Worm (Caenorhabditis elegans) whole organism, dauer: ENCODE data around the gene fbxb-90.

Experiments used
- unc-62 ChIP-seq: sonication (generic microtip); optimal IDR thresholded peaks from 2 replicates; lab custom pipeline; 2017; ENCODE audit warnings: missing biosample characterization, missing genetic modification reagents, missing genetic modification characterization

fbxb-90 gene

DNA sequence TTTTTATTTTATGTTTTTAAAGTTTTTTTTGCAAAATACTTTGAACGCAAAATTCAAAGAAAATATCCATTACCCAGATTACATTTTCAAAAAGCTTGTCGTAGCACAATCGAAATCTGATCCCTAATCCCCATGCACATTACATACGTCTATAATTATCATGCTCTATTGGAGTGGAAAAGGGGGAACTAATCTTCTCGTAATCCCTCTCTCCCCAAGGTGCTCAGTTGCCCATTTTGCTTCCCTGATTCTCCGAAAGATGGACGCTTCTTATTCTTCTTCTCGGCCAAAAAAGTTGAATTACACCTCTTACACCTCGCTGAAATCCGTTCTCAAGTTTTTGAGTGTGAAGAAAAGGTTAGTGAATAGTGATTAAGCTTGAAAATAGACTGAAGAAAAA, 37.6 kb downstream of the fbxb-90 start, which contains the start of gene fbxc-53:
Gene fbxc-53, plus strand, starts transcription at position 245 of the 400 bp plus-strand sequence.
- TF ChIP-seq unc-62 (GFP tag; lab: Kevin White, UChicago): no peak

DNA sequence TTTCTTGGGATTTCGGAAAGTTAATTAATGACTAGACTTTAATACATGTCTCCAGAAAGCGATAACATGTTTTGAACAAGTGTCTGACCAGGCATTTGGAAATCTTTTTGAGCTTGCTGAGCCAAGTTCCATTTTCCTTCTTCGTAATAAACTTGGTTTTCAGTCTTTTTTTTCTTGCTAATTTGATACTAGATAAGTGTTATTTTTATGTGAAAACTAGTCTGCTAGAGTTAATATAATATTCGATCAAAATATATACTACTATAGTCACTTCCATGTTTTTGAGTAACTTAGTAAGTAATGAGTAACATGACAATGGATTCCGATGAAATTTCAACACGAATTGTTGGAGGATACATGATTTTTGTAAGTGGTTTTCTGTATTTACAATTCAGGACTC, 39.4 kb downstream of the fbxb-90 start, which contains the start of gene srx-110:
Gene srx-110, plus strand, starts transcription at position 301 of the 400 bp plus-strand sequence.
- TF ChIP-seq unc-62 (GFP tag; lab: Kevin White, UChicago): no peak

DNA sequence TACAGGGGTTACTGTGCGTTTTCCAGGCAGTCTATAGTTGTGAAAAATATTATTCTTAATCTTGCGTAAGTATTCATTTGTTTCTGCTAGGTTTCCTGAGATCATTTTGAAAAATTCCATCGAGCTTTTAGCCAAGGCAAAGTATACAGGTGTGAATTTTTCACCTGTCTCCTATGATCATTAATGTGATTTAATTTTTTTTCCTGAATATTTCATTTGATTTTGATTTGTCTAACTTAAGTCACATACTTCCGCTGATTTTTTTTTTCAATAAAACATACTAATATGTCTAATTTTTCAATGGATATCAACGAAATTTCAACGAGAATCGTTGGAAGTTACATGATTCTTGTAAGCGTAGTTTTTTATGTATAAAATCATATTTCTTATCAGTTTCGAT, 43.3 kb downstream of the fbxb-90 start, which contains the start of gene srx-108:
Gene srx-108, plus strand, starts transcription at position 301 of the 400 bp plus-strand sequence.
- no peak for TF ChIP-seq unc-62 (GFP tag; lab: Kevin White, UChicago)

DNA sequence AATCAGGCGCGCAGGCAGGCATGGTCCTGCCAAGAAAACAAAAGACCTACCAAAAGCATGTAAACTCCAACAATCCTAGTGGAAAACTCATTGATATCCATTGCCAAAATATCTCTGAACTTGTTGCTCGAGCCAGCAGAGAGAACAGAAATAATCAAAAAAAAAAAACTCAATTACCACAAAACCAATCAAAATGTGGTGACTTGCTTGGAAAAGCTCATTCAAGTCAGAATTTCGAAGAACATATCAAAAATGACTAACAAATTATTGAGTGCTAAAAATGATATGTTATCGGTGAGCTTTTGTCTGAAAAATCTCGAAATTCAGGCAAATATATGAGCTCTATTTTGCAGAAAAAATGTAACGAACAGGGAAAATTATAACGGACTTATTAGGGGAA, 47.3 kb downstream of the fbxb-90 start, which contains the start of gene srx-105:
Gene srx-105, minus strand, starts transcription at position 101 of the 400 bp plus-strand sequence.
- no peak for TF ChIP-seq unc-62 (GFP tag; lab: Kevin White, UChicago)

DNA sequence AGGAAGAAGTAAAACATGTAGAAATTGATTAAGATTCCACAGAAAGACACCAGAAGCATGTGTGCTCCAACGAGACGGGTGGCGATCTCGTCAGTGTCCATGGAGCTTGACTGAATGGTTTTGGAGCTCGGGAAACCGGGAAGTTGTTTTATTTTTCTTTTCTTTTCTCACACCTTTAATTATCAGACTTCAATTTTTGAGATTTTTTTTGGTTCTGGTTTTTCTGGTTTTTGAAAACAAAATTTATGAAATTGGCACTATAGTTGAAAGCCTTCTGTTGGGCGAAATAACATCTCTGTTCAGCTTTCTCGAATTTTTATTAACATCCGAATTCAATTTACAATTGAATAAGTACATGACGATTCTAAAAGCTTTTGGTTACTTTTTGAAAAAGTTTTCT, 49.0 kb downstream of the fbxb-90 start, which contains the start of gene srx-104:
Gene srx-104, minus strand, starts transcription at position 101 of the 400 bp plus-strand sequence.
- TF ChIP-seq unc-62 (GFP tag; lab: Kevin White, UChicago): no peak
